Worm (Caenorhabditis elegans) whole organism, L4/young adult: ENCODE data around the gene efk-1.

ENCODE experiments used
- W03F9.2 ChIP-seq: fragments of 150-350 bp; optimal IDR thresholded peaks from 2 replicates; lab custom pipeline; 2014; ENCODE audit warnings: missing biosample characterization, missing genetic modification characterization
- dao-5 ChIP-seq: sonication (generic microtip); optimal IDR thresholded peaks from 2 replicates; lab custom pipeline; 2016; ENCODE audit warnings: missing genotype, missing genetic modification characterization, moderate library complexity, missing compliant biosample characterization
- him-1 ChIP-seq: sonication (generic microtip); optimal IDR thresholded peaks from 2 replicates; lab custom pipeline; 2016; ENCODE audit warnings: missing genotype, missing genetic modification reagents, missing genetic modification characterization, missing compliant biosample characterization

- TF ChIP-seq him-1 (no peak), W03F9.2 (tag; lab: Kevin White, UChicago) (no peak), dao-5 (tag; lab: Kevin White, UChicago) (no peak)
Measured at ce11 chrIII:6166634-6167033, 1.7 kb downstream of the efk-1 start.
